Fruit fly (Drosophila melanogaster) whole organism, embryonic: ENCODE data around the gene CkIIalpha-i3.

Experiments
- Antp ChIP-seq: fragments of 200-800 bp; sonication (Bioruptor generic); optimal IDR thresholded peaks from 3 replicates; lab custom pipeline; 2016; ENCODE audit warnings: missing biosample characterization, missing genetic modification characterization
- B-H2 ChIP-seq: fragments of 200-800 bp; sonication (Bioruptor generic); optimal IDR thresholded peaks from 2 replicates; lab custom pipeline; 2018; ENCODE audit warnings: missing biosample characterization, mild to moderate bottlenecking, missing genetic modification characterization
- CG10462 ChIP-seq: fragments of 200-800 bp; sonication (Bioruptor generic); optimal IDR thresholded peaks from 2 replicates; lab custom pipeline; 2016; ENCODE audit warnings: missing biosample characterization, missing genetic modification characterization
- CG11247 ChIP-seq: fragments of 200-800 bp; sonication (Bioruptor generic); IDR thresholded peaks from 2 replicates; pipeline ENCODE4 v1.3.6; 2022; ENCODE audit warnings: missing biosample characterization, missing genetic modification characterization
- CG11560 ChIP-seq: fragments of 200-800 bp; sonication (Bioruptor generic); IDR thresholded peaks from 3 replicates; pipeline ENCODE4 v1.3.6; 2022; ENCODE audit warnings: missing biosample characterization, missing genetic modification characterization
- CG11723 ChIP-seq: fragments of 200-800 bp; sonication (Bioruptor generic); optimal IDR thresholded peaks from 2 replicates; lab custom pipeline; 2017; ENCODE audit warnings: missing biosample characterization, mild to moderate bottlenecking, missing genetic modification characterization
- CG14965 ChIP-seq: fragments of 200-800 bp; sonication (Bioruptor generic); optimal IDR thresholded peaks from 2 replicates; lab custom pipeline; 2016; ENCODE audit warnings: missing biosample characterization, missing genetic modification characterization, borderline replicate concordance
- CG15479 ChIP-seq: fragments of 200-800 bp; sonication (Bioruptor generic); optimal IDR thresholded peaks from 3 replicates; lab custom pipeline; 2019; ENCODE audit warnings: missing biosample characterization, mild to moderate bottlenecking, missing genetic modification characterization, moderate library complexity
- CG3163 ChIP-seq: fragments of 200-800 bp; sonication (Bioruptor generic); optimal IDR thresholded peaks from 3 replicates; lab custom pipeline; 2016; ENCODE audit warnings: missing biosample characterization, missing genetic modification characterization
- CG32532 ChIP-seq: fragments of 200-800 bp; sonication (Bioruptor generic); IDR thresholded peaks from 2 replicates; pipeline ENCODE4 v1.3.6; 2022; ENCODE audit warnings: missing biosample characterization, missing genetic modification characterization
- CG32767 ChIP-seq: fragments of 200-800 bp; sonication (Bioruptor generic); IDR thresholded peaks from 2 replicates; pipeline ENCODE4 v1.3.6; 2022; ENCODE audit warnings: missing biosample characterization, missing genetic modification characterization
- CG4617 ChIP-seq: fragments of 200-800 bp; sonication (Bioruptor generic); optimal IDR thresholded peaks from 3 replicates; lab custom pipeline; 2016; ENCODE audit warnings: missing biosample characterization, missing genetic modification characterization, borderline replicate concordance
- CG6689 ChIP-seq: fragments of 200-800 bp; sonication (Bioruptor generic); IDR thresholded peaks from 2 replicates; pipeline ENCODE4 v1.3.6; 2022; ENCODE audit warnings: missing biosample characterization, missing genetic modification characterization
- CG7963 ChIP-seq: fragments of 200-800 bp; sonication (Bioruptor generic); IDR thresholded peaks from 3 replicates; pipeline ENCODE4 v1.3.6; 2022; ENCODE audit warnings: missing biosample characterization, missing genetic modification characterization; ENCODE audit not compliant: partially characterized antibody
- CG7987 ChIP-seq: fragments of 200-800 bp; sonication (Bioruptor generic); optimal IDR thresholded peaks from 2 replicates; lab custom pipeline; 2018; ENCODE audit warnings: missing biosample characterization, mild to moderate bottlenecking, missing genetic modification characterization, moderate library complexity
- CTCF ChIP-seq: fragments of 200-800 bp; sonication (Bioruptor generic); optimal IDR thresholded peaks from 2 replicates; lab custom pipeline; 2017; ENCODE audit warnings: missing biosample characterization, mild to moderate bottlenecking, missing genetic modification characterization, moderate library complexity
- Fer3 ChIP-seq: fragments of 200-800 bp; sonication (Bioruptor generic); optimal IDR thresholded peaks from 2 replicates; lab custom pipeline; 2018; ENCODE audit warnings: missing biosample characterization, mild to moderate bottlenecking, missing genetic modification characterization, moderate library complexity
- Hr3 ChIP-seq: fragments of 200-800 bp; sonication (Bioruptor generic); optimal IDR thresholded peaks from 3 replicates; lab custom pipeline; 2016; ENCODE audit warnings: missing biosample characterization, missing genetic modification characterization
- Hr78 ChIP-seq, 2 experiments: fragments of 200-800 bp in 1 of 2; fragments of >200 bp in 1 of 2; sonication (Bioruptor generic) in 1 of 2; optimal IDR thresholded peaks; 2 replicates each; lab custom pipeline; 2017 to 2019; ENCODE audit warnings: missing biosample characterization in 2 of 2, missing genetic modification characterization in 2 of 2, mild to moderate bottlenecking in 1 of 2, moderate library complexity in 1 of 2
- MBD-R2 ChIP-seq: fragments of 200-800 bp; sonication (Bioruptor generic); IDR thresholded peaks from 2 replicates; pipeline ENCODE4 v1.3.6; 2022; ENCODE audit warnings: missing biosample characterization, missing genetic modification characterization
- Mad ChIP-seq: fragments of 200-800 bp; sonication (Bioruptor generic); optimal IDR thresholded peaks from 2 replicates; lab custom pipeline; 2016; ENCODE audit warnings: missing biosample characterization, missing genetic modification characterization
- NC2α ChIP-seq: fragments of 200-800 bp; sonication (Bioruptor generic); optimal IDR thresholded peaks from 2 replicates; lab custom pipeline; 2016; ENCODE audit warnings: missing biosample characterization, missing genetic modification characterization
- TFAM ChIP-seq: fragments of 200-800 bp; sonication (Bioruptor generic); optimal IDR thresholded peaks from 2 replicates; lab custom pipeline; 2017; ENCODE audit warnings: missing biosample characterization, missing genetic modification characterization, inconsistent platforms
- ab ChIP-seq: fragments of 200-800 bp; sonication (Bioruptor generic); optimal IDR thresholded peaks from 2 replicates; lab custom pipeline; 2016; ENCODE audit warnings: missing biosample characterization, missing genetic modification characterization
- aop ChIP-seq: fragments of 200-800 bp; sonication (Bioruptor generic); IDR thresholded peaks from 2 replicates; pipeline ENCODE4 v1.3.6; 2022; ENCODE audit warnings: missing biosample characterization, missing genetic modification characterization
- bigmax ChIP-seq: fragments of 200-800 bp; sonication (Bioruptor generic); optimal IDR thresholded peaks from 2 replicates; lab custom pipeline; 2018; ENCODE audit warnings: missing biosample characterization, mild to moderate bottlenecking, missing genetic modification characterization
- br ChIP-seq: fragments of >200 bp; optimal IDR thresholded peaks from 2 replicates; lab custom pipeline; 2017
- cas ChIP-seq: fragments of 200-800 bp; sonication (Bioruptor generic); IDR thresholded peaks from 2 replicates; pipeline ENCODE4 v1.3.6; 2022; ENCODE audit warnings: missing biosample characterization, missing genetic modification characterization
- dan ChIP-seq: fragments of 200-800 bp; sonication (Bioruptor generic); IDR thresholded peaks from 2 replicates; pipeline ENCODE4 v1.3.6; 2022; ENCODE audit warnings: missing biosample characterization, missing genetic modification characterization
- dati ChIP-seq: fragments of 200-800 bp; sonication (Bioruptor generic); IDR thresholded peaks from 2 replicates; pipeline ENCODE4 v1.3.6; 2022; ENCODE audit warnings: missing biosample characterization, missing genetic modification characterization
- dmrt99B ChIP-seq: fragments of 200-800 bp; sonication (Bioruptor generic); optimal IDR thresholded peaks from 2 replicates; lab custom pipeline; 2018; ENCODE audit warnings: missing biosample characterization, mild to moderate bottlenecking, missing genetic modification characterization, moderate library complexity
- eyg ChIP-seq: fragments of 200-800 bp; sonication (Bioruptor generic); optimal IDR thresholded peaks from 3 replicates; lab custom pipeline; 2016; ENCODE audit warnings: missing biosample characterization, missing genetic modification characterization
- kay ChIP-seq: fragments of 200-800 bp; sonication (Bioruptor generic); optimal IDR thresholded peaks from 2 replicates; lab custom pipeline; 2016; ENCODE audit warnings: missing biosample characterization, missing genetic modification characterization
- lbe ChIP-seq: fragments of 200-800 bp; sonication (Bioruptor generic); optimal IDR thresholded peaks from 2 replicates; lab custom pipeline; 2016; ENCODE audit warnings: missing biosample characterization, mild to moderate bottlenecking, missing genetic modification characterization
- mirr ChIP-seq: fragments of 200-800 bp; sonication (Bioruptor generic); optimal IDR thresholded peaks from 3 replicates; lab custom pipeline; 2018; ENCODE audit warnings: missing biosample characterization, mild to moderate bottlenecking, missing genetic modification characterization
- mld ChIP-seq: fragments of 200-800 bp; sonication (Bioruptor generic); IDR thresholded peaks from 3 replicates; pipeline ENCODE4 v1.3.6; 2022; ENCODE audit warnings: missing biosample characterization, missing genetic modification characterization; ENCODE audit not compliant: partially characterized antibody
- nau ChIP-seq: fragments of 200-800 bp; sonication (Bioruptor generic); optimal IDR thresholded peaks from 3 replicates; lab custom pipeline; 2017; ENCODE audit warnings: missing biosample characterization, mild to moderate bottlenecking, missing genetic modification characterization, missing genetic modification reagents
- nom ChIP-seq: fragments of 200-800 bp; sonication (Bioruptor generic); optimal IDR thresholded peaks from 2 replicates; lab custom pipeline; 2017; ENCODE audit warnings: missing biosample characterization, missing genetic modification characterization, mild to moderate bottlenecking, moderate library complexity, missing genetic modification reagents
- pan ChIP-seq, 4 experiments: fragments of >200 bp in 3 of 4; fragments of 200-800 bp in 1 of 4; sonication (Bioruptor generic) in 1 of 4; optimal IDR thresholded peaks in 3 of 4; IDR thresholded peaks in 1 of 4; 2 replicates each; pipeline versions ENCODE4 v1.3.6 to Lab custom; 2017 to 2022; ENCODE audit warnings: missing biosample characterization in 2 of 4, missing genetic modification characterization in 2 of 4, mixed read lengths in 1 of 4
- pfk ChIP-seq: fragments of 200-800 bp; sonication (Bioruptor generic); optimal IDR thresholded peaks from 2 replicates; lab custom pipeline; 2018; ENCODE audit warnings: missing biosample characterization, mild to moderate bottlenecking, missing genetic modification characterization, moderate library complexity
- prd ChIP-seq, 3 experiments: fragments of >200 bp in 2 of 3; fragments of 200-800 bp in 1 of 3; sonication (Bioruptor generic) in 1 of 3; optimal IDR thresholded peaks in 2 of 3; IDR thresholded peaks in 1 of 3; 2 replicates in 2 of 3; 3 replicates in 1 of 3; pipeline versions ENCODE4 v1.3.6 to Lab custom; 2017 to 2022; ENCODE audit warnings: missing biosample characterization in 1 of 3, missing genetic modification characterization in 1 of 3
- psq ChIP-seq: fragments of 200-800 bp; sonication (Bioruptor generic); optimal IDR thresholded peaks from 2 replicates; lab custom pipeline; 2017; ENCODE audit warnings: missing biosample characterization, missing genetic modification characterization
- row ChIP-seq: fragments of 200-800 bp; sonication (Bioruptor generic); IDR thresholded peaks from 3 replicates; pipeline ENCODE4 v1.3.6; 2022; ENCODE audit warnings: missing biosample characterization, missing genetic modification characterization
- salm ChIP-seq: fragments of 200-800 bp; sonication (Bioruptor generic); optimal IDR thresholded peaks from 2 replicates; lab custom pipeline; 2018; ENCODE audit warnings: missing biosample characterization, mild to moderate bottlenecking, missing genetic modification characterization
- tap ChIP-seq: fragments of 200-800 bp; optimal IDR thresholded peaks from 3 replicates; lab custom pipeline; 2019; ENCODE audit warnings: missing biosample characterization, mild to moderate bottlenecking, missing genetic modification characterization, moderate library complexity
- tgo ChIP-seq: fragments of 200-800 bp; sonication (Bioruptor generic); IDR thresholded peaks from 3 replicates; pipeline ENCODE4 v1.3.6; 2022; ENCODE audit warnings: missing biosample characterization, missing genetic modification characterization
- toy ChIP-seq: fragments of 200-800 bp; sonication (Bioruptor generic); IDR thresholded peaks from 2 replicates; pipeline ENCODE4 v1.3.6; 2022; ENCODE audit warnings: missing biosample characterization, missing genetic modification characterization
- vnd ChIP-seq: fragments of 200-800 bp; sonication (Bioruptor generic); IDR thresholded peaks from 3 replicates; pipeline ENCODE4 v1.3.6; 2022; ENCODE audit warnings: missing biosample characterization, missing genetic modification characterization; ENCODE audit not compliant: partially characterized antibody

The CkIIalpha-i3 gene

DNA sequence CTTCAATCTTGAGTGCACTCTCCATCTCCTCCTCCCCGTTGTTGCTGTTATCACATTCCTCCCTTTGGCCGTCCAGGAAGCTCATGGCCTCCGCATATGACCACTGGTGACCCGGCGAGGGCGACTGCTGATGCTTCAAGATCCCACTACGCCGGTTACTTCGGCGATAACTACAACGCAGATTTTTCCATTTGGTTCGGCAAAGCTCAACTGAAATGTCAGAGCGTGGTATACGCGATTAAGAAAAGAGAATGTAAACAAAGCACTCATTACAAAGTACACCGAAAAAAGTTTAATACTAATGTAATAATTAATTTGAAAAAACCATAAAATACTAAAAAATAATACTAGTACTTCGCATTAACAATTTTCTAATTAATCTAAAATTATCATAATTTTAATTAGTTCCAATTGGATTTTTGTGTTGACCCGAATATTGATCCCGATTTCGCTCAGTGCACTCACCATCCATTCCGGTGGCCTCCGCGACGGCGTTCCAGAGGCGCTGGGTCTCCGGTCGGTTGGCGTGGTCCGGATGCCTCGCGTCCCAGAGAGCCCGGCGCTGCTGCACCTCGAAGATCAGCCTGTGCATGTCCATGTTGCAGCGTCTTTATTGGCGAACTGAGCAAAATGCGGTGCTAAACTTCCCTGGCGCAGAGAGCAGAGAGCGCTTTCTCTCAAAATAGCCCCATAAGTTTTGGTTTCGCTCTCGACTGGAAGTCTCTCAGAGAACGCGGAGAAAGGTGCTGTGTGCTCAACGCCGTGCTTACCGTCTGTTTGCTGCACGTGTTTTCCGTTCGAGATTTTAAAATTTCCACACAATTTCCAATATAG lies 28.3 kb upstream of the CkIIalpha-i3 start (continued):
- TF ChIP-seq CG7987 (GFP tag; lab: Kevin White, UChicago) (peak; percentile 56), CG6689 (GFP tag; lab: Robert Waterston, UW) (peak; percentile 90), pan (optimal IDR thresholded peaks at IDR 0.05; lab: Kevin White, UChicago) (no peak), pan (GFP tag; optimal IDR thresholded peaks at IDR 0.05 in 1 of 2, IDR thresholded peaks at IDR 0.05 in 1 of 2) (peak in 1 of 2 experiments; percentile 94), MBD-R2 (GFP tag; lab: Robert Waterston, UW) (peak; percentile 73), cas (GFP tag; lab: Robert Waterston, UW) (peak; percentile 55; the same call in 1 of the 2 replicates), eyg (GFP tag; lab: Kevin White, UChicago) (no peak), mld (GFP tag; lab: Robert Waterston, UW) (no peak), pfk (GFP tag; lab: Kevin White, UChicago) (no peak), CG14965 (no peak), B-H2 (peak; percentile 46), Mad (GFP tag; lab: Kevin White, UChicago) (peak; percentile 81), CG15479 (GFP tag; lab: Kevin White, UChicago) (no peak), CG3163 (GFP tag; lab: Kevin White, UChicago) (peak; percentile 7), dmrt99B (tag; lab: Kevin White, UChicago) (peak; percentile 93), CTCF (GFP tag; lab: Kevin White, UChicago) (peak; percentile 60), TFAM (GFP tag; lab: Kevin White, UChicago) (peak; percentile 47), CG32532 (peak; percentile 91), mirr (GFP tag; lab: Kevin White, UChicago) (no peak), CG11723 (GFP tag; lab: Kevin White, UChicago) (peak; percentile 89), aop (GFP tag; lab: Robert Waterston, UW) (no peak), lbe (GFP tag; lab: Kevin White, UChicago) (peak; percentile 88), row (GFP tag; lab: Robert Waterston, UW) (peak; percentile 93), CG4617 (peak; percentile 58), CG11247 (GFP tag; lab: Robert Waterston, UW) (peak; percentile 85), Antp (GFP tag; lab: Kevin White, UChicago) (peak; percentile 11), NC2α (no peak), CG7963 (GFP tag; lab: Robert Waterston, UW) (no peak), CG32767 (peak; percentile 88), dati (GFP tag; lab: Robert Waterston, UW) (peak; percentile 59; the same call in 1 of the 2 replicates), prd (optimal IDR thresholded peaks at IDR 0.05; lab: Kevin White, UChicago) (no peak), prd (GFP tag; IDR thresholded peaks at IDR 0.05; lab: Robert Waterston, UW) (peak; percentile 92), nau (GFP tag; lab: Kevin White, UChicago) (peak; percentile 85), toy (GFP tag; lab: Robert Waterston, UW) (peak; percentile 67), Hr78 (GFP tag; optimal IDR thresholded peaks at IDR 0.05; lab: Kevin White, UChicago) (peak in 1 of 2 experiments; percentile 78), salm (peak; percentile 90), dan (peak; percentile 58), Fer3 (tag; lab: Kevin White, UChicago) (peak; percentile 85), vnd (GFP tag; lab: Robert Waterston, UW) (no peak), nom (GFP tag; lab: Kevin White, UChicago) (peak; percentile 95), CG11560 (peak; percentile 61), tap (tag; lab: Kevin White, UChicago) (peak; percentile 92), bigmax (no peak), Hr3 (GFP tag; lab: Kevin White, UChicago) (peak; percentile 87), CG10462 (peak; percentile 85), br (no peak), tgo (GFP tag; lab: Robert Waterston, UW) (peak; percentile 91), kay (peak; percentile 79), psq (GFP tag; lab: Kevin White, UChicago) (peak; percentile 73), ab (GFP tag; lab: Kevin White, UChicago) (no peak)
